Worm (Caenorhabditis elegans) whole organism, L1 larva: Measurements from ENCODE around the gene clec-232.

ENCODE experiments used
- ama-1 ChIP-seq: fragments of 150-350 bp; optimal IDR thresholded peaks from 2 replicates; lab custom pipeline; 2014
- blmp-1 ChIP-seq: fragments of 150-350 bp; optimal IDR thresholded peaks from 2 replicates; lab custom pipeline; 2014; ENCODE audit warnings: missing biosample characterization, missing genetic modification characterization
- ceh-82 ChIP-seq, 3 experiments: fragments of 150-350 bp in 1 of 3; sonication (generic microtip) in 2 of 3; optimal IDR thresholded peaks; 2 replicates each; lab custom pipeline; 2014 to 2017; ENCODE audit warnings: missing biosample characterization in 3 of 3, missing genetic modification characterization in 3 of 3
- elt-2 ChIP-seq: sonication (generic microtip); optimal IDR thresholded peaks from 2 replicates; lab custom pipeline; 2016; ENCODE audit warnings: missing genetic modification characterization, mild to moderate bottlenecking, inconsistent platforms, missing compliant biosample characterization, missing genetic modification reagents
- fkh-10 ChIP-seq: sonication (generic microtip); optimal IDR thresholded peaks from 2 replicates; lab custom pipeline; 2017; ENCODE audit warnings: missing biosample characterization, missing genetic modification reagents, missing genetic modification characterization
- lin-35 ChIP-seq, 2 experiments: fragments of 150-350 bp; optimal IDR thresholded peaks; 2 replicates each; lab custom pipeline; 2014; ENCODE audit warnings: missing biosample characterization in 2 of 2, missing genetic modification characterization in 2 of 2, missing genetic modification reagents in 2 of 2
- nhr-11 ChIP-seq: fragments of 150-350 bp; optimal IDR thresholded peaks from 2 replicates; lab custom pipeline; 2014; ENCODE audit warnings: missing biosample characterization, missing genetic modification characterization
- nhr-12 ChIP-seq: sonication (generic microtip); optimal IDR thresholded peaks from 2 replicates; lab custom pipeline; 2017; ENCODE audit warnings: missing biosample characterization, missing genetic modification characterization
- nhr-76 ChIP-seq: sonication (generic microtip); optimal IDR thresholded peaks from 2 replicates; lab custom pipeline; 2017; ENCODE audit warnings: missing biosample characterization, missing genetic modification characterization
- snpc-4 ChIP-seq: fragments of 150-350 bp; optimal IDR thresholded peaks from 2 replicates; lab custom pipeline; 2014; ENCODE audit warnings: missing biosample characterization, missing genetic modification characterization
- tbx-2 ChIP-seq: sonication (generic microtip); optimal IDR thresholded peaks from 2 replicates; lab custom pipeline; 2016; ENCODE audit warnings: missing genetic modification characterization, missing compliant biosample characterization
- unc-62 ChIP-seq: fragments of 150-350 bp; optimal IDR thresholded peaks from 2 replicates; lab custom pipeline; 2014; ENCODE audit warnings: missing biosample characterization, missing genetic modification reagents, missing genetic modification characterization

ce11 chrV:15988074-15988473 is 12.1 kb downstream of the clec-232 start, which contains the start of gene F36G9.15:
- no peak for TF ChIP-seq lin-35 (GFP tag; optimal IDR thresholded peaks at IDR 0.05; lab: Kevin White, UChicago)
- no peak for TF ChIP-seq unc-62 (GFP tag; lab: Kevin White, UChicago)
- no peak for TF ChIP-seq nhr-12 (tag; lab: Kevin White, UChicago)
- no peak for TF ChIP-seq blmp-1 (tag; lab: Kevin White, UChicago)
- no peak for TF ChIP-seq ceh-82 (tag; optimal IDR thresholded peaks at IDR 0.05; lab: Kevin White, UChicago)
- TF ChIP-seq tbx-2 (tag; lab: Kevin White, UChicago) = no peak
- no peak for TF ChIP-seq nhr-11 (tag; lab: Kevin White, UChicago)
- TF ChIP-seq ama-1 (lab: Kevin White, UChicago) = no peak
- TF ChIP-seq fkh-10 (GFP tag; lab: Kevin White, UChicago) = no peak
- TF ChIP-seq nhr-76 = no peak
- TF ChIP-seq elt-2 = no peak
- no peak for TF ChIP-seq snpc-4 (tag; lab: Kevin White, UChicago)
